Fruit fly (Drosophila melanogaster): ENCODE measurements around the gene CG17803.

DNA sequence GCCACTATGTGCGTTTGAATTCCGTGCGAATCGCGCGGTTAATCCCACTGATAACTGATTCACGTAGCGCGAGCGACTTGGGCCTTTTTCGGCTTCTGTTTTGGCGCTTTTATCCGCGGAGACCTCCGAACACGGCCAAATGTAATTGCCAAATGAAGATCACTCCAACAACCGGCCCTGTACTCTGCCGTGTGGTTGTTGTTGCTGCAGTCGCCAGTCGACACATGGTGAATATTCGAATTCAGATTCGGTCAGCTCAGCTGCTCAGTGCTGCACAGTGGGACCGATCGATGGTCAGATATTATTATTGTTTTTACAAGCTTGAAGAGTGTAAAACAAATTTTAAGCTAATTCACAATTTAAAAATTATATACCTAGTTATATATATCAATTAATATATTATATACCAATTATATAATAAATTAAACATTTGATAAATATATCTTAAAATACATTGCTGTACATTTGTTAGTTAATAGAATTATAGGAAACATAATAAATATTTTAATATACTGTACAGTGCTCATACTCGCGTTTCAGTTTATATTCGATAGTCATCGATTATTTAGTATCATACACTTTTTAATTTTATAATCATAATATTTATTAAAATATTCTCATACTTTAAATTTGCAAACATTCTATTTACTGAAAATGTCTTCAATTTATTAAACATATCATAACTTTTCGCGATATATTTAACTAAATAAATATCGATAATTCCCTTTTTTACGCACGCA, 6.8 kb downstream of the CG17803 start, which contains the start of gene CG43102:
- TF ChIP-seq psq (optimal IDR thresholded peaks at IDR 0.05) (no peak), ttk (optimal IDR thresholded peaks at IDR 0.05) (no peak), insv (optimal IDR thresholded peaks at IDR 0.05) (no peak)

All from Kc167 (cell line).